Worm (Caenorhabditis elegans) whole organism, young adult: ENCODE data around the gene Y54G2A.77.
A peak's percentile ranks its signal among the peaks of the same experiment; 100 is the strongest.

ENCODE experiments used
- B0019.2 ChIP-seq: fragments of 200-800 bp; sonication (Bioruptor generic); conservative IDR thresholded peaks from 2 replicates; pipeline ENCODE4 v1.3.6; 2022; ENCODE audit warnings: missing genetic modification reagents, missing genetic modification characterization, missing compliant biosample characterization
- B0261.1 ChIP-seq: sonication (generic microtip); optimal IDR thresholded peaks from 2 replicates; lab custom pipeline; 2016; ENCODE audit warnings: mild to moderate bottlenecking, missing genetic modification characterization, moderate library complexity, missing compliant biosample characterization
- B0336.3 ChIP-seq: fragments of 200-800 bp; sonication (Bioruptor generic); IDR thresholded peaks from 2 replicates; pipeline ENCODE4 v1.3.6; 2022; ENCODE audit warnings: missing genetic modification characterization, missing compliant biosample characterization
- F22D6.2 ChIP-seq: sonication (generic microtip); optimal IDR thresholded peaks from 2 replicates; lab custom pipeline; 2016; ENCODE audit warnings: mild to moderate bottlenecking, missing genetic modification characterization, missing compliant biosample characterization
- F23B12.7 ChIP-seq: sonication (generic microtip); optimal IDR thresholded peaks from 2 replicates; lab custom pipeline; 2017; ENCODE audit warnings: missing genetic modification characterization, mild to moderate bottlenecking, missing compliant biosample characterization, antibody characterized with exemption, moderate library complexity; ENCODE audit not compliant: insufficient read depth
- F37B4.10 ChIP-seq: fragments of 200-800 bp; sonication (Bioruptor generic); IDR thresholded peaks from 2 replicates; pipeline ENCODE4 v1.3.6; 2022; ENCODE audit warnings: missing genetic modification characterization, missing compliant biosample characterization
- F39B2.1 ChIP-seq: fragments of 200-800 bp; sonication (Bioruptor generic); IDR thresholded peaks from 2 replicates; pipeline ENCODE4 v1.3.6; 2022; ENCODE audit warnings: missing genetic modification reagents, missing genetic modification characterization, missing compliant biosample characterization
- F49E8.2 ChIP-seq: sonication (generic microtip); optimal IDR thresholded peaks from 3 replicates; lab custom pipeline; 2017; ENCODE audit warnings: missing genetic modification characterization, mild to moderate bottlenecking, missing compliant biosample characterization, antibody characterized with exemption, moderate library complexity; ENCODE audit not compliant: insufficient read depth
- F57C9.4 ChIP-seq: sonication (generic microtip); optimal IDR thresholded peaks from 2 replicates; lab custom pipeline; 2017; ENCODE audit warnings: mild to moderate bottlenecking, missing genetic modification characterization, missing compliant biosample characterization
- K11D2.4 ChIP-seq: fragments of 200-800 bp; sonication (Bioruptor generic); IDR thresholded peaks from 2 replicates; pipeline ENCODE4 v1.3.6; 2022; ENCODE audit warnings: missing genetic modification reagents, missing genetic modification characterization, missing compliant biosample characterization
- K12H6.12 ChIP-seq: fragments of 200-800 bp; sonication (Bioruptor generic); optimal IDR thresholded peaks from 2 replicates; lab custom pipeline; 2018; ENCODE audit warnings: mild to moderate bottlenecking, missing genetic modification characterization, missing compliant biosample characterization
- T07F8.4 ChIP-seq: sonication (generic microtip); optimal IDR thresholded peaks from 2 replicates; lab custom pipeline; 2016; ENCODE audit warnings: mild to moderate bottlenecking, missing genetic modification characterization, moderate library complexity, missing compliant biosample characterization
- T26A5.8 ChIP-seq: sonication (generic microtip); optimal IDR thresholded peaks from 2 replicates; lab custom pipeline; 2016; ENCODE audit warnings: missing genetic modification characterization, missing compliant biosample characterization
- Y56A3A.18 ChIP-seq: fragments of 200-800 bp; sonication (Bioruptor generic); IDR thresholded peaks from 2 replicates; pipeline ENCODE4 v1.3.6; 2022; ENCODE audit warnings: missing genetic modification reagents, missing genetic modification characterization, missing compliant biosample characterization
- Y67H2A.10 ChIP-seq: fragments of 200-800 bp; sonication (Bioruptor generic); conservative IDR thresholded peaks from 2 replicates; pipeline ENCODE4 v1.3.6; 2022; ENCODE audit warnings: missing genetic modification reagents, missing genetic modification characterization, missing compliant biosample characterization
- Y79H2A.3 ChIP-seq: fragments of 200-800 bp; sonication (Bioruptor generic); conservative IDR thresholded peaks from 2 replicates; pipeline ENCODE4 v1.3.6; 2022; ENCODE audit warnings: missing genetic modification reagents, missing genetic modification characterization, missing compliant biosample characterization
- akir-1 ChIP-seq: fragments of 200-800 bp; sonication (Bioruptor generic); optimal IDR thresholded peaks from 2 replicates; lab custom pipeline; 2018; ENCODE audit warnings: mild to moderate bottlenecking, missing genetic modification characterization, moderate library complexity, missing compliant biosample characterization
- aptf-2 ChIP-seq: fragments of 200-800 bp; sonication (Bioruptor generic); conservative IDR thresholded peaks from 2 replicates; pipeline ENCODE4 v1.3.6; 2022; ENCODE audit warnings: missing genetic modification reagents, missing genetic modification characterization, missing compliant biosample characterization
- aptf-3 ChIP-seq: fragments of 200-800 bp; sonication (Bioruptor generic); IDR thresholded peaks from 2 replicates; pipeline ENCODE4 v1.3.6; 2022; ENCODE audit warnings: missing genetic modification characterization, missing compliant biosample characterization
- attf-3 ChIP-seq: fragments of 200-800 bp; sonication (Bioruptor generic); conservative IDR thresholded peaks from 2 replicates; pipeline ENCODE4 v1.3.6; 2022; ENCODE audit warnings: missing genetic modification reagents, missing genetic modification characterization, missing compliant biosample characterization
- ccch-3 ChIP-seq: fragments of 200-800 bp; sonication (Bioruptor generic); optimal IDR thresholded peaks from 2 replicates; lab custom pipeline; 2018; ENCODE audit warnings: mild to moderate bottlenecking, missing genetic modification characterization, missing compliant biosample characterization
- cebp-1 ChIP-seq, 2 experiments: fragments of 200-800 bp in 1 of 2; sonication (Bioruptor generic) in 1 of 2; sonication (generic microtip) in 1 of 2; IDR thresholded peaks in 1 of 2; optimal IDR thresholded peaks in 1 of 2; 2 replicates each; pipeline versions ENCODE4 v1.3.6 to Lab custom; 2017 to 2022; ENCODE audit warnings: missing compliant biosample characterization in 2 of 2, missing genetic modification characterization in 2 of 2, mild to moderate bottlenecking in 1 of 2, missing genetic modification reagents in 1 of 2, moderate library complexity in 1 of 2
- ceh-58 ChIP-seq: fragments of 200-800 bp; sonication (Bioruptor generic); IDR thresholded peaks from 2 replicates; pipeline ENCODE4 v1.3.6; 2022; ENCODE audit warnings: missing genetic modification characterization, missing compliant biosample characterization
- ceh-91 ChIP-seq: fragments of 200-800 bp; sonication (Bioruptor generic); IDR thresholded peaks from 2 replicates; pipeline ENCODE4 v1.3.6; 2022; ENCODE audit warnings: missing genetic modification reagents, missing genetic modification characterization, missing compliant biosample characterization
- ekl-4 ChIP-seq: fragments of 200-800 bp; sonication (Bioruptor generic); IDR thresholded peaks from 2 replicates; pipeline ENCODE4 v1.3.6; 2022; ENCODE audit warnings: missing genetic modification reagents, missing genetic modification characterization, missing compliant biosample characterization
- fkh-3 ChIP-seq: sonication (generic microtip); optimal IDR thresholded peaks from 2 replicates; lab custom pipeline; 2016; ENCODE audit warnings: mild to moderate bottlenecking, missing genetic modification characterization, missing compliant biosample characterization
- gei-17 ChIP-seq: fragments of 200-800 bp; sonication (Bioruptor generic); optimal IDR thresholded peaks from 2 replicates; lab custom pipeline; 2018; ENCODE audit warnings: mild to moderate bottlenecking, missing genetic modification characterization, missing compliant biosample characterization
- hlh-12 ChIP-seq: sonication (generic microtip); optimal IDR thresholded peaks from 2 replicates; lab custom pipeline; 2016; ENCODE audit warnings: missing genetic modification characterization, missing compliant biosample characterization
- hlh-26 ChIP-seq: fragments of 200-800 bp; sonication (Bioruptor generic); conservative IDR thresholded peaks from 2 replicates; pipeline ENCODE4 v1.3.6; 2022; ENCODE audit warnings: missing genetic modification reagents, missing genetic modification characterization, missing compliant biosample characterization
- hsf-1 ChIP-seq: fragments of 200-800 bp; sonication (Bioruptor generic); IDR thresholded peaks from 2 replicates; pipeline ENCODE4 v1.3.6; 2022; ENCODE audit warnings: missing genetic modification reagents, missing genetic modification characterization, missing compliant biosample characterization
- let-607 ChIP-seq, 2 experiments: fragments of 200-800 bp in 1 of 2; sonication (Bioruptor generic) in 1 of 2; sonication (generic microtip) in 1 of 2; optimal IDR thresholded peaks; 2 replicates each; lab custom pipeline; 2016 to 2018; ENCODE audit warnings: mild to moderate bottlenecking in 2 of 2, missing compliant biosample characterization in 2 of 2, missing genetic modification characterization in 2 of 2, moderate library complexity in 2 of 2, missing genotype in 1 of 2
- madf-10 ChIP-seq: sonication (generic microtip); optimal IDR thresholded peaks from 2 replicates; lab custom pipeline; 2016; ENCODE audit warnings: mild to moderate bottlenecking, missing genetic modification characterization, missing compliant biosample characterization
- madf-8 ChIP-seq: fragments of 200-800 bp; sonication (Bioruptor generic); conservative IDR thresholded peaks from 2 replicates; pipeline ENCODE4 v1.3.6; 2022; ENCODE audit warnings: missing genetic modification reagents, missing genetic modification characterization, missing compliant biosample characterization
- mel-28 ChIP-seq: sonication (generic microtip); optimal IDR thresholded peaks from 2 replicates; lab custom pipeline; 2016; ENCODE audit warnings: borderline replicate concordance, mild to moderate bottlenecking, missing genetic modification characterization, missing compliant biosample characterization
- nfya-2 ChIP-seq: fragments of 200-800 bp; sonication (Bioruptor generic); IDR thresholded peaks from 2 replicates; pipeline ENCODE4 v1.3.6; 2022; ENCODE audit warnings: missing genetic modification reagents, missing genetic modification characterization, missing compliant biosample characterization
- nhr-27 ChIP-seq: fragments of 200-800 bp; sonication (Bioruptor generic); optimal IDR thresholded peaks from 2 replicates; lab custom pipeline; 2018; ENCODE audit warnings: mild to moderate bottlenecking, missing genetic modification characterization, moderate library complexity, missing compliant biosample characterization
- nhr-90 ChIP-seq: sonication (generic microtip); optimal IDR thresholded peaks from 2 replicates; lab custom pipeline; 2016; ENCODE audit warnings: missing genotype, mild to moderate bottlenecking, missing genetic modification characterization, missing compliant biosample characterization
- pbrm-1 ChIP-seq: fragments of 200-800 bp; sonication (Bioruptor generic); IDR thresholded peaks from 2 replicates; pipeline ENCODE4 v1.3.6; 2022; ENCODE audit warnings: missing genetic modification reagents, missing genetic modification characterization, missing compliant biosample characterization
- pha-4 ChIP-seq: fragments of 150-350 bp; sonication (generic microtip); optimal IDR thresholded peaks from 2 replicates; lab custom pipeline; 2014; ENCODE audit warnings: missing biosample characterization, missing genetic modification reagents, missing genetic modification characterization
- rec-8 ChIP-seq, 2 experiments: sonication (generic microtip); optimal IDR thresholded peaks; 2 replicates each; lab custom pipeline; 2016; ENCODE audit warnings: mild to moderate bottlenecking in 2 of 2, missing genetic modification characterization in 2 of 2, missing genetic modification reagents in 2 of 2, missing genotype in 2 of 2, missing biosample characterization in 1 of 2, missing compliant biosample characterization in 1 of 2, moderate library complexity in 1 of 2
- repo-1 ChIP-seq: sonication (generic microtip); optimal IDR thresholded peaks from 2 replicates; lab custom pipeline; 2017; ENCODE audit warnings: mild to moderate bottlenecking, missing genetic modification characterization, missing compliant biosample characterization
- snpc-1.1 ChIP-seq: sonication (generic microtip); optimal IDR thresholded peaks from 2 replicates; lab custom pipeline; 2017; ENCODE audit warnings: missing genetic modification characterization, mild to moderate bottlenecking, missing compliant biosample characterization, antibody characterized with exemption, moderate library complexity, missing genotype, missing genetic modification reagents; ENCODE audit not compliant: insufficient read depth
- snpc-3.4 ChIP-seq: sonication (generic microtip); optimal IDR thresholded peaks from 2 replicates; lab custom pipeline; 2017; ENCODE audit warnings: missing genetic modification characterization, mild to moderate bottlenecking, missing compliant biosample characterization, antibody characterized with exemption, moderate library complexity, missing genotype, missing genetic modification reagents
- sptf-2 ChIP-seq: fragments of 200-800 bp; sonication (Bioruptor generic); optimal IDR thresholded peaks from 2 replicates; lab custom pipeline; 2018; ENCODE audit warnings: mild to moderate bottlenecking, missing genetic modification characterization, missing compliant biosample characterization
- tbx-9 ChIP-seq: sonication (generic microtip); optimal IDR thresholded peaks from 2 replicates; lab custom pipeline; 2016; ENCODE audit warnings: borderline replicate concordance, missing genetic modification characterization, inconsistent platforms, missing compliant biosample characterization
- tlf-1 ChIP-seq: fragments of 200-800 bp; sonication (Bioruptor generic); optimal IDR thresholded peaks from 2 replicates; lab custom pipeline; 2018; ENCODE audit warnings: mild to moderate bottlenecking, missing genetic modification characterization, missing compliant biosample characterization
- ztf-3 ChIP-seq: fragments of 200-800 bp; sonication (Bioruptor generic); optimal IDR thresholded peaks from 2 replicates; lab custom pipeline; 2018; ENCODE audit warnings: mild to moderate bottlenecking, missing genetic modification characterization, missing compliant biosample characterization

Y54G2A.77 gene

DNA sequence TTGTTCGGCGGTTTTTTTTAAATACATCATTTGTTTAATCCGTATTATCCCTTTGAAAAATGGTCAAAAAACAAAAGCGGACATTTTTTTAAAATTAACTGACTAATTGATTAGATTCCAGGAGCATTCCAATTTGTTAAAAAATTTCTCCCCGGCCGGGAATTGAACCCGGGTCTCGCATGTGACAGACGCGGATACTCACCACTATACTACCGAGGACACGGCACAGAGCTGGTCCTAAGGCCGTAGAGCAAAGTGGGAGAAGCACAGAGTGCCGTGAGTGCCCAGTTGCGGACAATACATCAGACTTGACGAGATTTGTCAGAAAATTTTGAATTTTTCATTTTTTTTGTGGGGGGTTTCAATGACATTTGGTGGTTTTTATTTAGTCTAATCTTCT lies 38.5 kb downstream of the Y54G2A.77 start (continued):
- TF ChIP-seq nhr-90 (tag; lab: Kevin White, UChicago), result peak; percentile 71
- peak; percentile 68 for TF ChIP-seq F49E8.2 (tag; lab: Kevin White, UChicago)
- no peak for TF ChIP-seq K12H6.12 (tag; lab: Kevin White, UChicago)
- TF ChIP-seq F23B12.7, result peak; percentile 79
- no peak for TF ChIP-seq Y67H2A.10 (GFP tag; lab: Robert Waterston, UW)
- no peak for TF ChIP-seq fkh-3 (tag; lab: Kevin White, UChicago)
- no peak for TF ChIP-seq snpc-1.1
- no peak for TF ChIP-seq tlf-1 (GFP tag; lab: Kevin White, UChicago)
- peak; percentile 80 for TF ChIP-seq snpc-3.4 (tag; lab: Kevin White, UChicago)
- TF ChIP-seq pha-4 (tag; lab: Kevin White, UChicago), result no peak
- no peak for TF ChIP-seq nhr-27
- no peak for TF ChIP-seq Y56A3A.18 (GFP tag; lab: Robert Waterston, UW)
- peak; percentile 71 for TF ChIP-seq hsf-1 (GFP tag; lab: Robert Waterston, UW)
- TF ChIP-seq tbx-9 (tag; lab: Kevin White, UChicago), result no peak
- no peak for TF ChIP-seq F37B4.10
- TF ChIP-seq ceh-91 (GFP tag; lab: Robert Waterston, UW), result no peak
- no peak for TF ChIP-seq akir-1 (GFP tag; lab: Kevin White, UChicago)
- no peak; the same call in 1 of the 2 replicates for TF ChIP-seq attf-3 (GFP tag; lab: Robert Waterston, UW)
- TF ChIP-seq ekl-4 (GFP tag; lab: Robert Waterston, UW), result no peak
- no peak for TF ChIP-seq madf-10 (tag; lab: Kevin White, UChicago)
- no peak for TF ChIP-seq hlh-12 (tag; lab: Kevin White, UChicago)
- TF ChIP-seq ceh-58 (GFP tag; lab: Robert Waterston, UW), result no peak
- TF ChIP-seq let-607 (tag; optimal IDR thresholded peaks at IDR 0.05; lab: Kevin White, UChicago), result peak in 1 of 2 experiments; percentile 29
- no peak for TF ChIP-seq B0019.2 (GFP tag; lab: Robert Waterston, UW)
- no peak for TF ChIP-seq Y79H2A.3
- TF ChIP-seq gei-17 (GFP tag; lab: Kevin White, UChicago), result no peak
- no peak for TF ChIP-seq cebp-1 (GFP tag; IDR thresholded peaks at IDR 0.05; lab: Robert Waterston, UW)
- TF ChIP-seq cebp-1 (tag; optimal IDR thresholded peaks at IDR 0.05; lab: Kevin White, UChicago), result peak; percentile 43
- TF ChIP-seq T26A5.8 (tag; lab: Kevin White, UChicago), result no peak
- no peak for TF ChIP-seq B0336.3 (GFP tag; lab: Robert Waterston, UW)
- TF ChIP-seq madf-8 (GFP tag; lab: Robert Waterston, UW), result no peak
- no peak for TF ChIP-seq F39B2.1 (GFP tag; lab: Robert Waterston, UW)
- no peak for TF ChIP-seq nfya-2
- TF ChIP-seq mel-28 (tag; lab: Kevin White, UChicago), result no peak
- TF ChIP-seq F57C9.4 (tag; lab: Kevin White, UChicago), result no peak
- no peak for TF ChIP-seq hlh-26 (GFP tag; lab: Robert Waterston, UW)
- TF ChIP-seq pbrm-1 (GFP tag; lab: Robert Waterston, UW), result 0 out of 2 replicates have a peak, but pooled peaks have one; percentile 46
- TF ChIP-seq F22D6.2, result no peak
- no peak for TF ChIP-seq repo-1 (tag; lab: Kevin White, UChicago)
- TF ChIP-seq aptf-2 (GFP tag; lab: Robert Waterston, UW), result no peak
- peak; percentile 88 for TF ChIP-seq B0261.1 (tag; lab: Kevin White, UChicago)
- TF ChIP-seq aptf-3 (GFP tag; lab: Robert Waterston, UW), result no peak
- peak in 1 of 2 experiments; percentile 78 for TF ChIP-seq rec-8 (tag; optimal IDR thresholded peaks at IDR 0.05; lab: Kevin White, UChicago)
- no peak for TF ChIP-seq sptf-2 (GFP tag; lab: Kevin White, UChicago)
- TF ChIP-seq T07F8.4, result peak; percentile 1
- no peak for TF ChIP-seq ccch-3 (GFP tag; lab: Kevin White, UChicago)
- TF ChIP-seq K11D2.4, result 0 out of 2 replicates have a peak, but pooled peaks have one; percentile 28
- no peak for TF ChIP-seq ztf-3 (GFP tag; lab: Kevin White, UChicago)
